Worm (Caenorhabditis elegans) whole organism, L3 larva: ENCODE data around the gene str-6.
"Not testable (repeated sequence)": the region's sequence is repeated elsewhere in the genome, so short reads cannot be mapped to it uniquely, and the experiment has no call there.

Experiments used
- ZK546.5 ChIP-seq: sonication (generic microtip); optimal IDR thresholded peaks from 2 replicates; lab custom pipeline; 2017; ENCODE audit warnings: missing biosample characterization, missing genetic modification characterization
- aly-2 ChIP-seq: fragments of 150-350 bp; optimal IDR thresholded peaks from 2 replicates; lab custom pipeline; 2014; ENCODE audit warnings: missing biosample characterization, missing genetic modification characterization
- ama-1 ChIP-seq: fragments of 150-350 bp; optimal IDR thresholded peaks from 2 replicates; lab custom pipeline; 2018
- nhr-11 ChIP-seq: fragments of 150-350 bp; optimal IDR thresholded peaks from 2 replicates; lab custom pipeline; 2014; ENCODE audit warnings: missing biosample characterization, missing genetic modification characterization
- nhr-77 ChIP-seq: fragments of 150-350 bp; optimal IDR thresholded peaks from 2 replicates; lab custom pipeline; 2014; ENCODE audit warnings: missing biosample characterization, missing genetic modification characterization
- pha-4 ChIP-seq: fragments of 150-350 bp; optimal IDR thresholded peaks from 2 replicates; lab custom pipeline; 2014; ENCODE audit warnings: missing biosample characterization, missing genetic modification reagents, missing genetic modification characterization

DNA sequence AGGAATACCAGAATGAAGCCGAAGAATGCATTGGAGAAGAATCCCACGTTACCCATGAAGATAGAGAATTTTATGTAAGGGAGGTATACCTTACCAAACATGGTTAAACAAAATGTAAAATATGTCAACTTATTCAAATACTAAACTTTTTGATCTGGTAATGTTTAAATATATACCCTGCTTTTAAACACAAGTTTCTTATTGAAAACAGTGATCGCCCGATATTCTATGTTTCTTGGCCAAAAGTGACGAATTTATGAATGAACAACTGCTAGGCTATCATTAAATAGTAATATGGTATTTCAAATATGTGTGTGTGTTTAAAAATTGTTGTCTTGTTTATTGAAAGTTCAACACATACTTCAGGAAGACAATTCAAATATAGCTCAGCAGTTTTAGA, 1.7 kb downstream of the str-6 start, which contains the start of gene T23D5.8:
- not testable (repeated sequence) for TF ChIP-seq nhr-11 (tag; lab: Kevin White, UChicago); nhr-77 (tag; lab: Kevin White, UChicago); aly-2 (tag; lab: Kevin White, UChicago); pha-4; ZK546.5 (tag; lab: Kevin White, UChicago); ama-1 (lab: Kevin White, UChicago)
